Fruit fly (Drosophila melanogaster): ENCODE results near the gene bowl.

bowl gene

DNA sequence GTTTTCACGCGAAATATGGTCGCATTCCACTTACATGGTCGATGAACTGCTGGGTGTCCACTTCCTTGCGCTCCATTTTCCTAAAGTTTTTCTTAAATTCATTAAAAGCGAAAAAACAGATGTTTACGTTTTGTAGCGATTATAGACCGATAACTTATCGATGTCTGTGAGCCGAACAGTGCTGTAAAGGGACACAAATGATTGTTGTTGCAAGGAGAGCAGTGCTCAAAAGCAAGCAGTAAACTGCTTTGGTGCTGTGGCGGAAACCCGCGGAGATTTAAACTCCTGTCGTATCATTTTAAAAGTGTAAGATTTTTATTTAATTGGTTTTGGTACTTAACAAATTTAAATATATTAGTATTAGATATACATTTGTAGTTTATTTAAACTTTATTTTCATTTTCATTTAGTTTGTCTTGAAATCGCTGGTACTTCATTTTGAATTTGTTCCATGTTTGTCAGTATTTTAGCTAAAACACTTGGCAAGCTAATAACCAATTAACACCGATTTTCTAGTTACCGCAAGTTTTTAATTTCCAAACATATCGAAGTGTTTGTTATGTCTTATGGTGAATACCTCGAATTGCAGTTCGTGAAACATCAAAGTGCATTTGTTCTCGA lies 41.9 kb downstream of the bowl start, which contains the start of gene CG3407 (continued):
- no peak for TF ChIP-seq CkIIα-i1 (GFP tag; IDR thresholded peaks at IDR 0.05)
- TF ChIP-seq H15 (GFP tag; IDR thresholded peaks at IDR 0.05), result 0 out of 3 replicates have a peak, but pooled peaks have one; percentile 19
- no peak for TF ChIP-seq lov (optimal IDR thresholded peaks at IDR 0.05)
- TF ChIP-seq lov (GFP tag; IDR thresholded peaks at IDR 0.05), result no peak
- TF ChIP-seq kay (GFP tag; optimal IDR thresholded peaks at IDR 0.05), result peak; percentile 25
- TF ChIP-seq CG12391 (tag; optimal IDR thresholded peaks at IDR 0.05), result peak; percentile 56
- TF ChIP-seq emc (GFP tag; optimal IDR thresholded peaks at IDR 0.05), result no peak
- TF ChIP-seq CG16813 (GFP tag; IDR thresholded peaks at IDR 0.05; ENCODE audit: partially characterized antibody), result peak; percentile 60
- TF ChIP-seq CG14014 (GFP tag; IDR thresholded peaks at IDR 0.05), result no peak
- no peak for TF ChIP-seq ranshi (GFP tag; IDR thresholded peaks at IDR 0.05)
- TF ChIP-seq CG11398 (GFP tag; optimal IDR thresholded peaks at IDR 0.05), result no peak
- no peak for TF ChIP-seq HHEX (GFP tag; optimal IDR thresholded peaks at IDR 0.05)
- TF ChIP-seq CG1603 (tag; optimal IDR thresholded peaks at IDR 0.05), result peak; percentile 86
- no peak for TF ChIP-seq CG18011 (GFP tag; optimal IDR thresholded peaks at IDR 0.05)
- TF ChIP-seq run (tag; optimal IDR thresholded peaks at IDR 0.05), result no peak
- no peak for TF ChIP-seq zf30C (GFP tag; optimal IDR thresholded peaks at IDR 0.05)
- no peak for TF ChIP-seq CG3065 (GFP tag; optimal IDR thresholded peaks at IDR 0.05)
- TF ChIP-seq jing (GFP tag; optimal IDR thresholded peaks at IDR 0.05), result no peak
- no peak for TF ChIP-seq CG10321 (GFP tag; IDR thresholded peaks at IDR 0.05)
- no peak for TF ChIP-seq CG4854 (GFP tag; optimal IDR thresholded peaks at IDR 0.05)
- TF ChIP-seq vvl (GFP tag; IDR thresholded peaks at IDR 0.05), result peak; percentile 44; the same call in 1 of the 2 replicates
- TF ChIP-seq fru (optimal IDR thresholded peaks at IDR 0.05), result no peak
- no peak for TF ChIP-seq D19B (GFP tag; optimal IDR thresholded peaks at IDR 0.05)
- peak in 1 of 2 experiments; percentile 24 for TF ChIP-seq bsh (GFP tag; optimal IDR thresholded peaks at IDR 0.05)
- TF ChIP-seq CG32532 (GFP tag; IDR thresholded peaks at IDR 0.05), result 0 out of 2 replicates have a peak, but pooled peaks have one; percentile 36
- TF ChIP-seq CG9817 (tag; optimal IDR thresholded peaks at IDR 0.05), result peak; percentile 53
- TF ChIP-seq Ets65A (GFP tag), result peak; percentile 96
- TF ChIP-seq Hand (GFP tag; optimal IDR thresholded peaks at IDR 0.05), result no peak
- TF ChIP-seq slp2 (GFP tag; optimal IDR thresholded peaks at IDR 0.05), result peak; percentile 33
- TF ChIP-seq Hr39 (optimal IDR thresholded peaks at IDR 0.05), result no peak
- no peak for TF ChIP-seq Hey (tag; optimal IDR thresholded peaks at IDR 0.05)
- no peak for TF ChIP-seq CG17568 (GFP tag; optimal IDR thresholded peaks at IDR 0.05)
- peak; percentile 54; the same call in 1 of the 2 replicates for TF ChIP-seq nerfin-2 (GFP tag; IDR thresholded peaks at IDR 0.05; ENCODE audit: partially characterized antibody)
- no peak for TF ChIP-seq schlank (tag; optimal IDR thresholded peaks at IDR 0.05)
- no peak; the same call in 3 of the 4 replicates for TF ChIP-seq Gug (GFP tag; IDR thresholded peaks at IDR 0.05)
- TF ChIP-seq pb (GFP tag; optimal IDR thresholded peaks at IDR 0.05), result no peak
- TF ChIP-seq sisA (GFP tag; IDR thresholded peaks at IDR 0.05), result peak; percentile 40
- no peak for TF ChIP-seq usp (GFP tag; optimal IDR thresholded peaks at IDR 0.05)
- peak; percentile 99 for TF ChIP-seq CG10267 (tag; optimal IDR thresholded peaks at IDR 0.05)
- TF ChIP-seq Dp (GFP tag; optimal IDR thresholded peaks at IDR 0.05), result peak; percentile 99
- peak; percentile 48 for TF ChIP-seq nmo (GFP tag; optimal IDR thresholded peaks at IDR 0.05)
- TF ChIP-seq CG3847 (GFP tag; IDR thresholded peaks at IDR 0.05), result peak; percentile 76
- no peak for TF ChIP-seq Tbp (GFP tag; optimal IDR thresholded peaks at IDR 0.05)
- TF ChIP-seq unc-4 (GFP tag; IDR thresholded peaks at IDR 0.05; ENCODE audit: partially characterized antibody), result peak; percentile 68
- TF ChIP-seq zfh1 (GFP tag; IDR thresholded peaks at IDR 0.05), result peak; percentile 53; the same call in 2 of the 3 replicates
- no peak for TF ChIP-seq CG15696 (tag; optimal IDR thresholded peaks at IDR 0.05)
- no peak for TF ChIP-seq lab (GFP tag; optimal IDR thresholded peaks at IDR 0.05)
- no peak for TF ChIP-seq pan (optimal IDR thresholded peaks at IDR 0.05)
- TF ChIP-seq pan (GFP tag; optimal IDR thresholded peaks at IDR 0.05 in 1 of 2, IDR thresholded peaks at IDR 0.05 in 1 of 2), result peak in 1 of 2 experiments; percentile 33
- TF ChIP-seq bcd (GFP tag; optimal IDR thresholded peaks at IDR 0.05), result peak; percentile 22
- no peak for TF ChIP-seq CG4707 (GFP tag; optimal IDR thresholded peaks at IDR 0.05)

Data from whole organism, embryonic.